Worm (Caenorhabditis elegans): Measurements from ENCODE around the gene mff-1.

Gene mff-1

ce11 chrX:12977451-12977850 is 9.6 kb downstream of the mff-1 start, which contains the start of gene F11C1.9:
Gene F11C1.9 (minus strand): TSS chrX:12977551.
- TF ChIP-seq lin-11 (tag; optimal IDR thresholded peaks at IDR 0.05) (no peak), sem-4 (tag; optimal IDR thresholded peaks at IDR 0.05) (no peak), ztf-1 (GFP tag; conservative IDR thresholded peaks at IDR 0.05) (no peak), nhr-10 (tag; optimal IDR thresholded peaks at IDR 0.05) (no peak), R02D3.7 (tag; optimal IDR thresholded peaks at IDR 0.05) (no peak), mbf-1 (tag; optimal IDR thresholded peaks at IDR 0.05) (no peak), ZK546.5 (tag; optimal IDR thresholded peaks at IDR 0.05) (no peak), peb-1 (tag; optimal IDR thresholded peaks at IDR 0.05) (no peak), ztf-4 (tag; optimal IDR thresholded peaks at IDR 0.05) (no peak), ceh-16 (tag; optimal IDR thresholded peaks at IDR 0.05) (no peak), F13H6.1 (tag; optimal IDR thresholded peaks at IDR 0.05) (no peak), snpc-4 (tag; optimal IDR thresholded peaks at IDR 0.05) (no peak), lin-39 (tag; optimal IDR thresholded peaks at IDR 0.05) (no peak), nhr-77 (tag; optimal IDR thresholded peaks at IDR 0.05) (no peak), zag-1 (tag; optimal IDR thresholded peaks at IDR 0.05) (no peak), mab-5 (tag; optimal IDR thresholded peaks at IDR 0.05) (no peak), blmp-1 (tag; optimal IDR thresholded peaks at IDR 0.05; ENCODE audit: insufficient read depth) (no peak)

ce11 chrX:12976774-12977173 is 10.2 kb downstream of the mff-1 start, which contains the start of the genes F11C1.4 and F11C1.10:
Gene F11C1.4 (plus strand): TSS chrX:12977074.
Gene F11C1.10 (plus strand): TSS chrX:12977082.
- TF ChIP-seq unc-39 (tag; optimal IDR thresholded peaks at IDR 0.05) (no peak), egl-27 (tag; optimal IDR thresholded peaks at IDR 0.05) (no peak), ama-1 (optimal IDR thresholded peaks at IDR 0.05) (no peak), peb-1 (tag; optimal IDR thresholded peaks at IDR 0.05) (no peak), lin-11 (tag; optimal IDR thresholded peaks at IDR 0.05) (no peak), nhr-237 (tag; optimal IDR thresholded peaks at IDR 0.05) (no peak), ZK546.5 (tag; optimal IDR thresholded peaks at IDR 0.05) (no peak), nhr-129 (tag; optimal IDR thresholded peaks at IDR 0.05) (no peak)

- TF ChIP-seq zag-1 (tag; optimal IDR thresholded peaks at IDR 0.05) (peak; percentile 10), snpc-4 (tag; optimal IDR thresholded peaks at IDR 0.05) (peak; percentile 17), sma-9 (GFP tag; optimal IDR thresholded peaks at IDR 0.05) (peak; percentile 84), sma-9 (tag; optimal IDR thresholded peaks at IDR 0.05) (no peak), C34F6.9 (tag; optimal IDR thresholded peaks at IDR 0.05) (peak; percentile 89), nhr-77 (tag; optimal IDR thresholded peaks at IDR 0.05) (no peak), mbf-1 (tag; optimal IDR thresholded peaks at IDR 0.05) (no peak), nhr-129 (tag; optimal IDR thresholded peaks at IDR 0.05) (peak; percentile 91), unc-62 (GFP tag; optimal IDR thresholded peaks at IDR 0.05) (no peak), elt-1 (tag; optimal IDR thresholded peaks at IDR 0.05) (no peak), alr-1 (tag; optimal IDR thresholded peaks at IDR 0.05) (no peak), nhr-237 (tag; optimal IDR thresholded peaks at IDR 0.05) (no peak), sem-4 (tag; optimal IDR thresholded peaks at IDR 0.05) (peak; percentile 85), skn-1 (tag; optimal IDR thresholded peaks at IDR 0.05) (no peak), peb-1 (tag; optimal IDR thresholded peaks at IDR 0.05) (no peak), nhr-12 (tag; optimal IDR thresholded peaks at IDR 0.05) (no peak), nhr-10 (tag; optimal IDR thresholded peaks at IDR 0.05) (no peak), ZK546.5 (tag; optimal IDR thresholded peaks at IDR 0.05) (no peak), fos-1 (tag; optimal IDR thresholded peaks at IDR 0.05) (peak; percentile 63), lin-11 (tag; optimal IDR thresholded peaks at IDR 0.05) (peak; percentile 73), ceh-16 (tag; optimal IDR thresholded peaks at IDR 0.05) (no peak), nhr-23 (tag; optimal IDR thresholded peaks at IDR 0.05) (no peak), dmd-4 (tag; optimal IDR thresholded peaks at IDR 0.05) (no peak), Y55F3AM.14 (GFP tag; optimal IDR thresholded peaks at IDR 0.05) (peak; percentile 10), ztf-1 (GFP tag; conservative IDR thresholded peaks at IDR 0.05) (no peak), nhr-25 (tag; optimal IDR thresholded peaks at IDR 0.05) (no peak), mab-5 (tag; optimal IDR thresholded peaks at IDR 0.05) (peak; percentile 51), crh-2 (tag; optimal IDR thresholded peaks at IDR 0.05) (peak; percentile 80), egl-27 (tag; optimal IDR thresholded peaks at IDR 0.05) (peak; percentile 53), nhr-21 (tag; optimal IDR thresholded peaks at IDR 0.05) (peak; percentile 81), ztf-11 (tag; optimal IDR thresholded peaks at IDR 0.05) (no peak), unc-55 (GFP tag; optimal IDR thresholded peaks at IDR 0.05) (peak; percentile 71), mdl-1 (tag; optimal IDR thresholded peaks at IDR 0.05) (peak in 1 of 2 experiments; percentile 16), R02D3.7 (tag; optimal IDR thresholded peaks at IDR 0.05) (no peak), elt-3 (tag; optimal IDR thresholded peaks at IDR 0.05) (no peak), lsy-2 (tag; optimal IDR thresholded peaks at IDR 0.05) (peak; percentile 12 to 84), lin-39 (tag; optimal IDR thresholded peaks at IDR 0.05) (no peak), ceh-82 (tag; optimal IDR thresholded peaks at IDR 0.05) (no peak), ztf-4 (tag; optimal IDR thresholded peaks at IDR 0.05) (peak; percentile 39), blmp-1 (tag; optimal IDR thresholded peaks at IDR 0.05; ENCODE audit: insufficient read depth) (peak; percentile 34), lin-13 (GFP tag; optimal IDR thresholded peaks at IDR 0.05) (peak; percentile 84), aly-2 (tag; optimal IDR thresholded peaks at IDR 0.05) (no peak), unc-39 (tag; optimal IDR thresholded peaks at IDR 0.05) (no peak), sma-3 (GFP tag; optimal IDR thresholded peaks at IDR 0.05) (peak; percentile 75), nhr-11 (tag; optimal IDR thresholded peaks at IDR 0.05) (no peak)
Observed at ce11 chrX:12975595-12976089, 11.4 kb downstream of the mff-1 start, which contains the start of gene ppk-3. Gene ppk-3 (minus strand): TSS chrX:12975645.
